Worm (Caenorhabditis elegans): ENCODE data around the gene T22C8.4.

DNA sequence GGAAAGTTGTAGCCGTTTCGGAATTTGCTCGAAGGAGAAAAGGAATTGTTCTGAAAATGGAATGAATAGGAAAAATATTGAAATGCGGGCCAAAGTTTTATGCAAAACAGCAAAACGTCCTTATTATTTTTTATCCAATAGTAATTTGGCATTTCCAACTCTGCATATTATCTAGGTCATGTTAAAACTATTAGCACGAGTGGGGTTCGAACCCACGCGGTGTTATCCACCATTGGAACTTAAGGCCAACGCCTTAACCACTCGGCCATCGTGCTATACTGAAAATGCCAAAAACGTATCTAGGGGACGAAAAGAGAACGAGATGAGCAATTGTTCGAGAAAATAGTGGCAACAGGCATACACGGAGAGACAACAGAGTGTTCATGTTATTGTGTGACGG, 8.5 kb upstream of the T22C8.4 start:
- TF ChIP-seq tab-1 (GFP tag; IDR thresholded peaks at IDR 0.05) (no peak), cog-1 (tag; optimal IDR thresholded peaks at IDR 0.05) (no peak), med-1 (GFP tag; optimal IDR thresholded peaks at IDR 0.05; ENCODE audit: insufficient read depth) (no peak), T22C8.4 (GFP tag; IDR thresholded peaks at IDR 0.05) (no peak), ref-1 (GFP tag; conservative IDR thresholded peaks at IDR 0.05) (no peak), flt-1 (GFP tag; IDR thresholded peaks at IDR 0.05) (no peak), klf-2 (GFP tag; conservative IDR thresholded peaks at IDR 0.05) (no peak), ztf-29 (GFP tag; IDR thresholded peaks at IDR 0.05) (no peak), ztf-23 (GFP tag; IDR thresholded peaks at IDR 0.05) (no peak)
